Worm (Caenorhabditis elegans) whole organism, L3 larva: ENCODE measurements around the gene srdh-1.

Experiments
- ceh-28 ChIP-seq: fragments of 150-350 bp; optimal IDR thresholded peaks from 2 replicates; lab custom pipeline; 2014; ENCODE audit warnings: missing biosample characterization, missing genetic modification reagents, missing genetic modification characterization
- ceh-9 ChIP-seq: sonication (generic microtip); optimal IDR thresholded peaks from 2 replicates; lab custom pipeline; 2018; ENCODE audit warnings: missing biosample characterization, missing genetic modification characterization
- fos-1 ChIP-seq: fragments of 150-350 bp; optimal IDR thresholded peaks from 2 replicates; lab custom pipeline; 2014; ENCODE audit warnings: missing biosample characterization, missing genetic modification characterization
- mdl-1 ChIP-seq: fragments of 150-350 bp; optimal IDR thresholded peaks from 2 replicates; lab custom pipeline; 2014; ENCODE audit warnings: missing biosample characterization, missing genetic modification characterization
- nfya-1 ChIP-seq: sonication (generic microtip); optimal IDR thresholded peaks from 2 replicates; lab custom pipeline; 2017; ENCODE audit warnings: missing genetic modification characterization, mild to moderate bottlenecking, missing compliant biosample characterization, antibody characterized with exemption, moderate library complexity; ENCODE audit not compliant: insufficient read depth
- nhr-237 ChIP-seq: fragments of 150-350 bp; optimal IDR thresholded peaks from 2 replicates; lab custom pipeline; 2014; ENCODE audit warnings: missing biosample characterization, missing genetic modification characterization
- nhr-25 ChIP-seq: sonication (generic microtip); optimal IDR thresholded peaks from 2 replicates; lab custom pipeline; 2017; ENCODE audit warnings: missing biosample characterization, missing genetic modification characterization
- nhr-28 ChIP-seq: fragments of 150-350 bp; optimal IDR thresholded peaks from 2 replicates; lab custom pipeline; 2014; ENCODE audit warnings: missing biosample characterization, missing genetic modification characterization
- nhr-77 ChIP-seq: fragments of 150-350 bp; optimal IDR thresholded peaks from 2 replicates; lab custom pipeline; 2014; ENCODE audit warnings: missing biosample characterization, missing genetic modification characterization
- pha-4 ChIP-seq: fragments of 150-350 bp; optimal IDR thresholded peaks from 2 replicates; lab custom pipeline; 2014; ENCODE audit warnings: missing biosample characterization, missing genetic modification reagents, missing genetic modification characterization
- sea-2 ChIP-seq: fragments of 150-350 bp; sonication (generic microtip); optimal IDR thresholded peaks from 4 replicates; lab custom pipeline; 2014; ENCODE audit warnings: missing biosample characterization, missing genetic modification reagents, missing genetic modification characterization
- ztf-4 ChIP-seq: fragments of 150-350 bp; optimal IDR thresholded peaks from 2 replicates; lab custom pipeline; 2014; ENCODE audit warnings: missing biosample characterization, missing genetic modification characterization

DNA sequence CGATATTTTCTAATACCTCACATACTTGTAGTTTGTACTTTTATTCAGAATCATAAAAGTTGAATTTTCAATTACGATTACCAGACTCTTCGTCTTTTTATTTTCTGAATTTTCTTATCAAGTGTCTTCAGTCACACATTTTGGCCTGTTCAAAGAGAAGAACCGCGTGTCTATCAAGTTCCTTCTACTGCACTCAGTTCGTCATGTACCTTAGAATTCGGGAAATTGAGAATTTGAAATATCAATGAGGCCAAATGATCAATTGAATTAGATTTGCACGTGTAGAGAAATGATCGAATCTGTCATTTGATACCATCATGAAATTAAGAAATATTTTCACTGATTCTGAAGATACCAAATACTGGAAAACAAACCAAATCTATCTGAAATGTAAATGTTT is 899 bp upstream of the srdh-1 start:
- no peak for TF ChIP-seq pha-4
- peak; percentile 16 for TF ChIP-seq nhr-25 (tag; lab: Kevin White, UChicago)
- no peak for TF ChIP-seq sea-2 (GFP tag; lab: Kevin White, UChicago)
- TF ChIP-seq nhr-237 (tag; lab: Kevin White, UChicago), result no peak
- no peak for TF ChIP-seq mdl-1 (tag; lab: Kevin White, UChicago)
- no peak for TF ChIP-seq nhr-77 (tag; lab: Kevin White, UChicago)
- no peak for TF ChIP-seq fos-1 (tag; lab: Kevin White, UChicago)
- TF ChIP-seq ceh-9, result no peak
- no peak for TF ChIP-seq nhr-28 (tag; lab: Kevin White, UChicago)
- no peak for TF ChIP-seq nfya-1
- TF ChIP-seq ceh-28 (tag; lab: Kevin White, UChicago), result no peak
- no peak for TF ChIP-seq ztf-4
